Fruit fly (Drosophila melanogaster) whole organism, embryonic: ENCODE results near the gene pyx.

Source experiments
- Adf1 ChIP-seq: fragments of 200-800 bp; sonication (Bioruptor generic); IDR thresholded peaks from 2 replicates; pipeline ENCODE4 v1.3.6; 2022; ENCODE audit warnings: missing biosample characterization, missing genetic modification characterization
- Atf3 ChIP-seq: fragments of 200-800 bp; sonication (Bioruptor generic); optimal IDR thresholded peaks from 3 replicates; lab custom pipeline; 2016; ENCODE audit warnings: missing biosample characterization, missing genetic modification characterization
- Awh ChIP-seq: fragments of 200-800 bp; sonication (Bioruptor generic); IDR thresholded peaks from 2 replicates; pipeline ENCODE4, ENCODE4 v1.3.6; 2022; ENCODE audit warnings: missing biosample characterization, missing genetic modification characterization
- CG10431 ChIP-seq: fragments of 200-800 bp; sonication (Bioruptor generic); optimal IDR thresholded peaks from 3 replicates; lab custom pipeline; 2018; ENCODE audit warnings: missing biosample characterization, mild to moderate bottlenecking, missing genetic modification characterization
- CG10543 ChIP-seq: fragments of 200-800 bp; sonication (Bioruptor generic); optimal IDR thresholded peaks from 3 replicates; lab custom pipeline; 2017; ENCODE audit warnings: missing biosample characterization, mild to moderate bottlenecking, missing genetic modification characterization, moderate library complexity
- CG12236 ChIP-seq: fragments of 200-800 bp; sonication (Bioruptor generic); optimal IDR thresholded peaks from 2 replicates; lab custom pipeline; 2016; ENCODE audit warnings: missing biosample characterization, missing genetic modification characterization
- CG13287 ChIP-seq: fragments of 200-800 bp; sonication (Bioruptor generic); IDR thresholded peaks from 2 replicates; pipeline ENCODE4 v1.3.6; 2022; ENCODE audit warnings: missing biosample characterization, missing genetic modification characterization; ENCODE audit not compliant: partially characterized antibody
- CG14014 ChIP-seq: fragments of 200-800 bp; sonication (Bioruptor generic); IDR thresholded peaks from 2 replicates; pipeline ENCODE4 v1.3.6; 2022; ENCODE audit warnings: missing biosample characterization, missing genetic modification characterization
- CG16813 ChIP-seq: fragments of 200-800 bp; sonication (Bioruptor generic); IDR thresholded peaks from 3 replicates; pipeline ENCODE4 v1.3.6; 2022; ENCODE audit warnings: missing biosample characterization, missing genetic modification characterization; ENCODE audit not compliant: partially characterized antibody
- CG17328 ChIP-seq: fragments of 200-800 bp; sonication (Bioruptor generic); IDR thresholded peaks from 2 replicates; pipeline ENCODE4 v1.3.6; 2022; ENCODE audit warnings: missing biosample characterization, missing genetic modification characterization
- CG17359 ChIP-seq: fragments of 200-800 bp; sonication (Bioruptor generic); optimal IDR thresholded peaks from 3 replicates; lab custom pipeline; 2018; ENCODE audit warnings: missing biosample characterization, mild to moderate bottlenecking, missing genetic modification characterization, moderate library complexity
- CG2199 ChIP-seq: fragments of 200-800 bp; sonication (Bioruptor generic); IDR thresholded peaks from 3 replicates; pipeline ENCODE4 v1.3.6; 2022; ENCODE audit warnings: missing biosample characterization, missing genetic modification characterization
- CG31365 ChIP-seq: fragments of 200-800 bp; sonication (Bioruptor generic); optimal IDR thresholded peaks from 2 replicates; lab custom pipeline; 2018; ENCODE audit warnings: missing biosample characterization, mild to moderate bottlenecking, missing genetic modification characterization
- CG3163 ChIP-seq: fragments of 200-800 bp; sonication (Bioruptor generic); optimal IDR thresholded peaks from 3 replicates; lab custom pipeline; 2016; ENCODE audit warnings: missing biosample characterization, missing genetic modification characterization
- CG32767 ChIP-seq: fragments of 200-800 bp; sonication (Bioruptor generic); IDR thresholded peaks from 2 replicates; pipeline ENCODE4 v1.3.6; 2022; ENCODE audit warnings: missing biosample characterization, missing genetic modification characterization
- CG3281 ChIP-seq: fragments of 200-800 bp; sonication (Bioruptor generic); optimal IDR thresholded peaks from 3 replicates; lab custom pipeline; 2017; ENCODE audit warnings: missing biosample characterization, mild to moderate bottlenecking, missing genetic modification characterization
- CG42726 ChIP-seq: fragments of 200-800 bp; sonication (Bioruptor generic); IDR thresholded peaks from 2 replicates; pipeline ENCODE4 v1.3.6; 2022; ENCODE audit warnings: missing biosample characterization, missing genetic modification characterization; ENCODE audit not compliant: partially characterized antibody
- CG6683 ChIP-seq: fragments of 200-800 bp; sonication (Bioruptor generic); optimal IDR thresholded peaks from 2 replicates; lab custom pipeline; 2017; ENCODE audit warnings: missing biosample characterization, mild to moderate bottlenecking, missing genetic modification characterization, missing genetic modification reagents
- CG8290 ChIP-seq, 3 experiments: fragments of 200-800 bp; sonication (Bioruptor generic); optimal IDR thresholded peaks; 2 replicates each; lab custom pipeline; 2016 to 2019; ENCODE audit warnings: missing biosample characterization in 3 of 3, missing genetic modification characterization in 3 of 3, mild to moderate bottlenecking in 2 of 3, moderate library complexity in 1 of 3
- CG8359 ChIP-seq: fragments of 200-800 bp; sonication (Bioruptor generic); optimal IDR thresholded peaks from 2 replicates; lab custom pipeline; 2017; ENCODE audit warnings: missing biosample characterization, mild to moderate bottlenecking, missing genetic modification characterization, borderline replicate concordance
- CG9215 ChIP-seq: fragments of 200-800 bp; sonication (Bioruptor generic); IDR thresholded peaks from 2 replicates; pipeline ENCODE4 v1.3.6; 2022; ENCODE audit warnings: missing biosample characterization, missing genetic modification characterization
- Dbx ChIP-seq: fragments of 200-800 bp; sonication (Bioruptor generic); IDR thresholded peaks from 3 replicates; pipeline ENCODE4 v1.3.6; 2022; ENCODE audit warnings: missing biosample characterization, missing genetic modification characterization
- HHEX ChIP-seq: fragments of 200-800 bp; sonication (Bioruptor generic); optimal IDR thresholded peaks from 3 replicates; lab custom pipeline; 2017; ENCODE audit warnings: missing biosample characterization, mild to moderate bottlenecking, missing genetic modification characterization, missing genetic modification reagents
- Hand ChIP-seq: fragments of 200-800 bp; sonication (Bioruptor generic); optimal IDR thresholded peaks from 2 replicates; lab custom pipeline; 2017; ENCODE audit warnings: mild to moderate bottlenecking, missing biosample characterization, missing genetic modification reagents, missing genetic modification characterization
- Hr51 ChIP-seq, 2 experiments: fragments of 200-800 bp; sonication (Bioruptor generic); optimal IDR thresholded peaks; 2 replicates in 1 of 2; 3 replicates in 1 of 2; lab custom pipeline; 2016 to 2018; ENCODE audit warnings: missing biosample characterization in 2 of 2, missing genetic modification characterization in 2 of 2, mild to moderate bottlenecking in 1 of 2, moderate library complexity in 1 of 2
- PHDP ChIP-seq: fragments of 200-800 bp; sonication (Bioruptor generic); optimal IDR thresholded peaks from 3 replicates; lab custom pipeline; 2018; ENCODE audit warnings: missing biosample characterization, mild to moderate bottlenecking, missing genetic modification characterization, moderate library complexity
- Poxn ChIP-seq: fragments of 200-800 bp; sonication (Bioruptor generic); IDR thresholded peaks from 2 replicates; pipeline ENCODE4 v1.3.6; 2022; ENCODE audit warnings: missing biosample characterization, missing genetic modification characterization
- Spps ChIP-seq: fragments of 200-800 bp; sonication (Bioruptor generic); optimal IDR thresholded peaks from 2 replicates; lab custom pipeline; 2018; ENCODE audit warnings: missing biosample characterization, mild to moderate bottlenecking, missing genetic modification characterization
- Stat92E ChIP-seq, 3 experiments: fragments of >200 bp in 2 of 3; fragments of 200-800 bp in 1 of 3; sonication (Bioruptor generic) in 1 of 3; optimal IDR thresholded peaks; 2 replicates each; lab custom pipeline; 2017 to 2019; ENCODE audit warnings: missing biosample characterization in 3 of 3, missing genetic modification characterization in 3 of 3, mild to moderate bottlenecking in 1 of 3, moderate library complexity in 1 of 3
- Trl ChIP-seq, 3 experiments: fragments of >200 bp in 2 of 3; fragments of 200-800 bp in 1 of 3; sonication (Bioruptor generic) in 1 of 3; optimal IDR thresholded peaks; 2 replicates in 1 of 3; 3 replicates in 2 of 3; lab custom pipeline; 2016 to 2017; ENCODE audit warnings: missing biosample characterization in 1 of 3, missing genetic modification characterization in 1 of 3
- Xbp1 ChIP-seq: fragments of 200-800 bp; sonication (Bioruptor generic); optimal IDR thresholded peaks from 3 replicates; lab custom pipeline; 2016; ENCODE audit warnings: missing biosample characterization, mild to moderate bottlenecking, missing genetic modification characterization
- ase ChIP-seq: fragments of 200-800 bp; sonication (Bioruptor generic); IDR thresholded peaks from 3 replicates; pipeline ENCODE4 v1.3.6; 2022; ENCODE audit warnings: missing biosample characterization, missing genetic modification characterization
- bab2 ChIP-seq: fragments of 200-800 bp; sonication (Bioruptor generic); optimal IDR thresholded peaks from 2 replicates; lab custom pipeline; 2016; ENCODE audit warnings: missing biosample characterization, missing genetic modification characterization
- cg ChIP-seq: fragments of 200-800 bp; sonication (Bioruptor generic); optimal IDR thresholded peaks from 3 replicates; lab custom pipeline; 2019; ENCODE audit warnings: missing biosample characterization, mild to moderate bottlenecking, missing genetic modification characterization, moderate library complexity
- chinmo ChIP-seq: fragments of 200-800 bp; sonication (Bioruptor generic); IDR thresholded peaks from 4 replicates; pipeline ENCODE4 v1.3.6; 2022; ENCODE audit warnings: missing biosample characterization, missing genetic modification characterization; ENCODE audit not compliant: partially characterized antibody
- da ChIP-seq: fragments of 200-800 bp; sonication (Bioruptor generic); optimal IDR thresholded peaks from 2 replicates; lab custom pipeline; 2016; ENCODE audit warnings: missing biosample characterization, missing genetic modification characterization
- danr ChIP-seq: fragments of 200-800 bp; sonication (Bioruptor generic); IDR thresholded peaks from 2 replicates; pipeline ENCODE4 v1.3.6; 2022; ENCODE audit warnings: missing biosample characterization, missing genetic modification characterization
- dmrt11E ChIP-seq: fragments of 200-800 bp; sonication (Bioruptor generic); optimal IDR thresholded peaks from 3 replicates; lab custom pipeline; 2018; ENCODE audit warnings: missing biosample characterization, mild to moderate bottlenecking, missing genetic modification characterization, moderate library complexity
- fd3F ChIP-seq: fragments of 200-800 bp; sonication (Bioruptor generic); optimal IDR thresholded peaks from 2 replicates; lab custom pipeline; 2018; ENCODE audit warnings: missing biosample characterization, mild to moderate bottlenecking, missing genetic modification characterization, moderate library complexity
- ind ChIP-seq: fragments of 200-800 bp; sonication (Bioruptor generic); optimal IDR thresholded peaks from 3 replicates; lab custom pipeline; 2016; ENCODE audit warnings: missing biosample characterization, missing genetic modification characterization
- lbe ChIP-seq: fragments of 200-800 bp; sonication (Bioruptor generic); optimal IDR thresholded peaks from 2 replicates; lab custom pipeline; 2016; ENCODE audit warnings: missing biosample characterization, mild to moderate bottlenecking, missing genetic modification characterization
- mld ChIP-seq: fragments of 200-800 bp; sonication (Bioruptor generic); IDR thresholded peaks from 3 replicates; pipeline ENCODE4 v1.3.6; 2022; ENCODE audit warnings: missing biosample characterization, missing genetic modification characterization; ENCODE audit not compliant: partially characterized antibody
- nerfin-1 ChIP-seq: fragments of 200-800 bp; sonication (Bioruptor generic); optimal IDR thresholded peaks from 3 replicates; lab custom pipeline; 2019; ENCODE audit warnings: missing biosample characterization, mild to moderate bottlenecking, missing genetic modification characterization, moderate library complexity
- tap ChIP-seq: fragments of 200-800 bp; optimal IDR thresholded peaks from 3 replicates; lab custom pipeline; 2019; ENCODE audit warnings: missing biosample characterization, mild to moderate bottlenecking, missing genetic modification characterization, moderate library complexity
- unc-4 ChIP-seq: fragments of 200-800 bp; sonication (Bioruptor generic); IDR thresholded peaks from 2 replicates; pipeline ENCODE4 v1.3.6; 2022; ENCODE audit warnings: missing biosample characterization, missing genetic modification characterization; ENCODE audit not compliant: partially characterized antibody
- usp ChIP-seq: fragments of >200 bp; optimal IDR thresholded peaks from 2 replicates; lab custom pipeline; 2017; ENCODE audit warnings: missing biosample characterization, missing genetic modification characterization
- wek ChIP-seq: fragments of 200-800 bp; sonication (Bioruptor generic); optimal IDR thresholded peaks from 3 replicates; lab custom pipeline; 2018; ENCODE audit warnings: missing biosample characterization, mild to moderate bottlenecking, missing genetic modification characterization, moderate library complexity

The pyx gene

DNA sequence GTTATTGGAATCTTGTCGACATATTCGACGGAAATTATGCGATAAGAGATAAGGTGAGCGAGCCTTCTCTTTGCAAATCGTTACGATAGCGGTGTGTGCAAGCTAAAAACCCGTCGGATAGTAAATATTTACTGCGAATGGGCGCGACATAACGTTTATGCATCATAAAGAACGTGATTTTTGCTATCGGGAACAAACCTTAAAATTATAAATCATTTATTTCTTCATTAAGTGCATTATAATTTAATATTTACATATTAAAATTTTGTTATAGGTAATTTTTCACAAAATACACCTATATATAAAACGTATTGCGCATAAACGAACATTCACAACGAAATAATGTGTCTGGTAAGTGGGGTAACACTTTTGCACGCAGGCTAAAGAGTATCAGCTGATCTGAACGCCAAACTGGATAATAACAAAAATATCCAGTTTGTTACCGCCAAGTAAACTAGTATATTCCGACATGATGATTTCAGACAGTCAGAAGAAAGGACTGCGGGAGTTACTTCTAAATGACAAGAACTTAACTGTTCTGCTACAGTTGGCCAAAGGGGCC lies 17.1 kb downstream of the pyx start, which contains the start of the genes Gk1 and CG13876 (continued):
- TF ChIP-seq Hr51 (GFP tag; optimal IDR thresholded peaks at IDR 0.05; lab: Kevin White, UChicago) (peak; percentile 39 to 98), Spps (tag; lab: Kevin White, UChicago) (peak; percentile 91), Adf1 (peak; percentile 83), CG10543 (peak; percentile 96), dmrt11E (tag; lab: Kevin White, UChicago) (peak; percentile 96), CG13287 (GFP tag; lab: Robert Waterston, UW) (peak; percentile 34; the same call in 1 of the 2 replicates), PHDP (tag; lab: Kevin White, UChicago) (peak; percentile 99), CG3281 (GFP tag; lab: Kevin White, UChicago) (peak; percentile 96), Atf3 (GFP tag; lab: Kevin White, UChicago) (no peak), danr (peak; percentile 60; the same call in 1 of the 2 replicates), nerfin-1 (tag; lab: Kevin White, UChicago) (peak; percentile 95), CG10431 (GFP tag; lab: Kevin White, UChicago) (peak; percentile 86), HHEX (GFP tag; lab: Kevin White, UChicago) (peak; percentile 94), CG8359 (GFP tag; lab: Kevin White, UChicago) (peak; percentile 82), lbe (GFP tag; lab: Kevin White, UChicago) (peak; percentile 93), usp (no peak), CG31365 (peak; percentile 77), CG16813 (no peak), CG9215 (GFP tag; lab: Robert Waterston, UW) (peak; percentile 81), unc-4 (GFP tag; lab: Robert Waterston, UW) (no peak; the same call in 1 of the 2 replicates), CG12236 (GFP tag; lab: Kevin White, UChicago) (no peak), ind (GFP tag; lab: Kevin White, UChicago) (no peak), CG42726 (no peak), CG6683 (peak; percentile 92), ase (GFP tag; lab: Robert Waterston, UW) (peak; percentile 90), CG17359 (tag; lab: Kevin White, UChicago) (peak; percentile 96), CG2199 (GFP tag; lab: Robert Waterston, UW) (peak; percentile 94), CG3163 (no peak), tap (tag; lab: Kevin White, UChicago) (peak; percentile 97), CG17328 (GFP tag; lab: Robert Waterston, UW) (peak; percentile 96), Stat92E (GFP tag; optimal IDR thresholded peaks at IDR 0.05; lab: Kevin White, UChicago) (peak in 1 of 3 experiments; percentile 70), Xbp1 (GFP tag; lab: Kevin White, UChicago) (peak; percentile 93), cg (GFP tag; lab: Kevin White, UChicago) (no peak), CG8290 (GFP tag; optimal IDR thresholded peaks at IDR 0.05; lab: Kevin White, UChicago) (peak; percentile 74), CG8290 (tag; optimal IDR thresholded peaks at IDR 0.05; lab: Kevin White, UChicago) (peak in 1 of 2 experiments; percentile 75), wek (GFP tag; lab: Kevin White, UChicago) (peak; percentile 51), bab2 (GFP tag; lab: Kevin White, UChicago) (peak; percentile 42), Hand (GFP tag; lab: Kevin White, UChicago) (peak; percentile 96), Poxn (peak; percentile 64; the same call in 1 of the 2 replicates), CG32767 (peak; percentile 94), Awh (GFP tag; lab: Robert Waterston, UW) (peak; percentile 95), CG14014 (GFP tag; lab: Robert Waterston, UW) (peak; percentile 96), da (GFP tag; lab: Kevin White, UChicago) (no peak), Trl (optimal IDR thresholded peaks at IDR 0.05; lab: Kevin White, UChicago) (peak in 1 of 2 experiments; percentile 9), Trl (GFP tag; optimal IDR thresholded peaks at IDR 0.05; lab: Kevin White, UChicago) (peak; percentile 5), fd3F (GFP tag; lab: Kevin White, UChicago) (peak; percentile 93), Dbx (peak; percentile 96), mld (GFP tag; lab: Robert Waterston, UW) (no peak), chinmo (no peak)
